Worm (Caenorhabditis elegans) whole organism, L4 larva: ENCODE data around the gene F42A9.17.

Source experiments
- mep-1 ChIP-seq: fragments of 150-350 bp; sonication (generic microtip); optimal IDR thresholded peaks from 3 replicates; lab custom pipeline; 2014; ENCODE audit warnings: missing biosample characterization, missing genetic modification characterization
- nhr-76 ChIP-seq: fragments of 150-350 bp; optimal IDR thresholded peaks from 2 replicates; lab custom pipeline; 2014; ENCODE audit warnings: missing biosample characterization, missing genetic modification characterization
- unc-39 ChIP-seq: sonication (generic microtip); optimal IDR thresholded peaks from 2 replicates; lab custom pipeline; 2017; ENCODE audit warnings: missing biosample characterization, missing genetic modification characterization

DNA sequence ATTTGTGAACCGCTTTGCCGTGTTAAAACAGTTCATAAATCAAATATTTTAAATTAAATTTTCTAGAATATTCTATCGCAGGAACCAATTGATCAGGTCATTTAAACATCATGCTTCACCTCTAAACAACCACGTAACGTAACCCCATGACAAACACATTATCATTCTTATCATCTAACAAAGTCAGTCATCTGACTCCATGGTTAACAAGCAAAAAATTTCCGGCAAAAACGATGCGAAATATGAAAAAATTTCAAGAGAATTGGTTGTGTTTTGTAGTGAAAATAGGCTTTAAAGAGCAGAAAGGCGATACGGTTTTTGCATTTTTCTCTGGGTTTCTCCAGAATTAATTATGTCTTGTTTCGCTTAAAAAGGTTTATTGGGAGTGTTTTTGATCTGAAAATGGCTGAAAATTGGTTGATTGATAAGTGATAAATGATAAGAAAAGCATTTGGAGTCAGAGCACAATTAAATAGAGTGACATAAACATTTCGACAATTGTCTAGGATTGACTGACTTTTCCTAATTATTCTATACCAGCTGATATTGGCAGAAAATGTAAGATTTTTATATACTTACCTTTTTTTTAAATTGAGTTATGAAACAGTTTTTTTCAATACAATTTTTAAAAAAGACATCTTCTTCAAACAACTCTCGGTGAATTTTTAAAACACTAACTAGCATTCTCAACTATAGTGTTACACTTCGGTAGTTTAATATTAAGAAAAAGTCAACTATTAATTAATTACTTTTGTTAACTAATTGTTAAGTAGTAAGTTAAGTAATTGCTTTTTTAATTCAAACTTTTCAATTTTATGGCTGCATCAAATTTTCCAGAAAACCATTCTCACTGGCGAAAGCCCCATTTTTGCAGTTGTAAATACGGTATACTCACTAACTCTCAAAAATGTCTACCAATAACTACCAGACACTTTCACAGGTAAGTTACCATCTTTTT is 26.4 kb downstream of the F42A9.17 start, which contains the start of gene catp-7:
- no peak for TF ChIP-seq unc-39 (tag; lab: Kevin White, UChicago)
- no peak for TF ChIP-seq mep-1 (tag; lab: Kevin White, UChicago)
- TF ChIP-seq nhr-76, result no peak
